Worm (Caenorhabditis elegans) whole organism, late embryonic: Measurements from ENCODE around the gene unc-17.
"Not testable (repeated sequence)": the region's sequence is repeated elsewhere in the genome, so short reads cannot be mapped to it uniquely, and the experiment has no call there.

Experiments used
- C38D4.7 ChIP-seq: fragments of 200-800 bp; sonication (Bioruptor generic); optimal IDR thresholded peaks from 2 replicates; lab custom pipeline; 2018; ENCODE audit warnings: mild to moderate bottlenecking, missing genetic modification characterization, moderate library complexity, missing compliant biosample characterization
- F13H6.1 ChIP-seq: sonication (generic microtip); optimal IDR thresholded peaks from 2 replicates; lab custom pipeline; 2016; ENCODE audit warnings: missing genetic modification characterization, missing compliant biosample characterization
- K02D7.2 ChIP-seq: sonication (generic microtip); optimal IDR thresholded peaks from 2 replicates; lab custom pipeline; 2017; ENCODE audit warnings: mild to moderate bottlenecking, missing genetic modification characterization, missing compliant biosample characterization
- Y22D7AL.16 ChIP-seq: sonication (generic microtip); optimal IDR thresholded peaks from 2 replicates; lab custom pipeline; 2016; ENCODE audit warnings: missing genetic modification characterization, missing compliant biosample characterization
- ama-1 ChIP-seq: fragments of 150-350 bp; optimal IDR thresholded peaks from 2 replicates; lab custom pipeline; 2014
- ceh-18 ChIP-seq: sonication (generic microtip); optimal IDR thresholded peaks from 2 replicates; lab custom pipeline; 2016; ENCODE audit warnings: missing genetic modification characterization, missing compliant biosample characterization
- ceh-19 ChIP-seq: fragments of 200-800 bp; sonication (Bioruptor generic); optimal IDR thresholded peaks from 2 replicates; lab custom pipeline; 2018; ENCODE audit warnings: mild to moderate bottlenecking, missing genetic modification characterization, missing compliant biosample characterization
- ceh-34 ChIP-seq: sonication (generic microtip); optimal IDR thresholded peaks from 2 replicates; lab custom pipeline; 2016; ENCODE audit warnings: mild to moderate bottlenecking, missing genetic modification characterization, missing compliant biosample characterization
- ceh-48 ChIP-seq: sonication (generic microtip); optimal IDR thresholded peaks from 2 replicates; lab custom pipeline; 2016; ENCODE audit warnings: missing genetic modification characterization, inconsistent platforms, missing compliant biosample characterization
- che-1 ChIP-seq: sonication (generic microtip); optimal IDR thresholded peaks from 2 replicates; lab custom pipeline; 2016; ENCODE audit warnings: mild to moderate bottlenecking, missing genetic modification characterization, missing compliant biosample characterization
- elt-2 ChIP-seq: sonication (generic microtip); optimal IDR thresholded peaks from 2 replicates; lab custom pipeline; 2016; ENCODE audit warnings: missing genetic modification reagents, missing genetic modification characterization, missing compliant biosample characterization
- elt-4 ChIP-seq: sonication (generic microtip); optimal IDR thresholded peaks from 2 replicates; lab custom pipeline; 2016; ENCODE audit warnings: missing genetic modification characterization, missing compliant biosample characterization
- ets-4 ChIP-seq: sonication (generic microtip); optimal IDR thresholded peaks from 2 replicates; lab custom pipeline; 2016; ENCODE audit warnings: missing genetic modification characterization, missing compliant biosample characterization
- fkh-10 ChIP-seq: fragments of 150-350 bp; optimal IDR thresholded peaks from 2 replicates; lab custom pipeline; 2014; ENCODE audit warnings: missing biosample characterization, missing genetic modification reagents, missing genetic modification characterization
- hlh-30 ChIP-seq: sonication (generic microtip); optimal IDR thresholded peaks from 2 replicates; lab custom pipeline; 2017; ENCODE audit warnings: antibody characterized with exemption, missing genetic modification characterization, missing compliant biosample characterization; ENCODE audit not compliant: insufficient read depth
- hlh-6 ChIP-seq: sonication (generic microtip); optimal IDR thresholded peaks from 2 replicates; lab custom pipeline; 2016; ENCODE audit warnings: missing genotype, missing genetic modification characterization, missing compliant biosample characterization
- hlh-8 ChIP-seq: sonication (generic microtip); optimal IDR thresholded peaks from 2 replicates; lab custom pipeline; 2016; ENCODE audit warnings: missing genotype, missing genetic modification characterization, missing compliant biosample characterization
- mec-3 ChIP-seq: sonication (generic microtip); optimal IDR thresholded peaks from 2 replicates; lab custom pipeline; 2016; ENCODE audit warnings: borderline replicate concordance, missing genetic modification characterization, missing compliant biosample characterization
- nfya-1 ChIP-seq: sonication (generic microtip); optimal IDR thresholded peaks from 2 replicates; lab custom pipeline; 2017; ENCODE audit warnings: missing genetic modification characterization, mild to moderate bottlenecking, missing compliant biosample characterization, antibody characterized with exemption, moderate library complexity
- nhr-232 ChIP-seq: sonication (generic microtip); optimal IDR thresholded peaks from 2 replicates; lab custom pipeline; 2016; ENCODE audit warnings: missing genetic modification characterization, missing compliant biosample characterization
- odd-2 ChIP-seq: sonication (generic microtip); optimal IDR thresholded peaks from 2 replicates; lab custom pipeline; 2017; ENCODE audit warnings: antibody characterized with exemption, mild to moderate bottlenecking, missing genetic modification characterization, missing compliant biosample characterization
- pag-3 ChIP-seq: sonication (generic microtip); optimal IDR thresholded peaks from 2 replicates; lab custom pipeline; 2016; ENCODE audit warnings: missing compliant biosample characterization, missing genetic modification characterization, borderline replicate concordance
- pqm-1 ChIP-seq: sonication (generic microtip); optimal IDR thresholded peaks from 2 replicates; lab custom pipeline; 2016; ENCODE audit warnings: missing genetic modification characterization, missing compliant biosample characterization
- ref-2 ChIP-seq: sonication (generic microtip); optimal IDR thresholded peaks from 2 replicates; lab custom pipeline; 2016; ENCODE audit warnings: missing genetic modification characterization, missing compliant biosample characterization
- sox-2 ChIP-seq: fragments of 200-800 bp; sonication (Bioruptor generic); IDR thresholded peaks from 2 replicates; pipeline ENCODE4 v1.3.6; 2022; ENCODE audit warnings: missing genetic modification reagents, missing genetic modification characterization, missing compliant biosample characterization
- sox-4 ChIP-seq: sonication (generic microtip); optimal IDR thresholded peaks from 2 replicates; lab custom pipeline; 2017; ENCODE audit warnings: mild to moderate bottlenecking, missing genetic modification characterization, inconsistent platforms, missing compliant biosample characterization
- syd-9 ChIP-seq: sonication (generic microtip); optimal IDR thresholded peaks from 2 replicates; lab custom pipeline; 2016; ENCODE audit warnings: mild to moderate bottlenecking, missing genetic modification characterization, moderate library complexity, missing compliant biosample characterization
- tbx-2 ChIP-seq: sonication (generic microtip); optimal IDR thresholded peaks from 2 replicates; lab custom pipeline; 2016; ENCODE audit warnings: missing genetic modification characterization, missing compliant biosample characterization
- ttx-3 ChIP-seq: sonication (generic microtip); optimal IDR thresholded peaks from 2 replicates; lab custom pipeline; 2016; ENCODE audit warnings: missing genetic modification reagents, missing genetic modification characterization, missing compliant biosample characterization
- unc-55 ChIP-seq: sonication (generic microtip); optimal IDR thresholded peaks from 2 replicates; lab custom pipeline; 2017; ENCODE audit warnings: missing biosample characterization, missing genetic modification reagents, missing genetic modification characterization
- unc-86 ChIP-seq: sonication (generic microtip); optimal IDR thresholded peaks from 2 replicates; lab custom pipeline; 2016; ENCODE audit warnings: missing genetic modification characterization, missing compliant biosample characterization
- zip-5 ChIP-seq: sonication (generic microtip); optimal IDR thresholded peaks from 2 replicates; lab custom pipeline; 2016; ENCODE audit warnings: missing genetic modification characterization, missing compliant biosample characterization
- ztf-16 ChIP-seq: sonication (generic microtip); optimal IDR thresholded peaks from 2 replicates; lab custom pipeline; 2017; ENCODE audit warnings: missing genetic modification characterization, missing compliant biosample characterization

The unc-17 gene

ce11 chrIV:3598452-3598851, 26.0 kb downstream of the unc-17 start, which contains the start of gene Y37E11B.5:
TSS of gene Y37E11B.5 (minus strand) at chrIV:3598552.
- TF ChIP-seq syd-9 (tag; lab: Kevin White, UChicago): no peak

- TF ChIP-seq tbx-2 (tag; lab: Kevin White, UChicago) (no peak), sox-2 (GFP tag; lab: Robert Waterston, UW) (no peak)
- TF ChIP-seq, all 69 proteins: peak for 0
These were observed 27.1 kb downstream of the unc-17 start for ce11 chrIV:3597356-3597755.

ce11 chrIV:3593513-3593912, 31.0 kb downstream of the unc-17 start, which contains the start of gene taf-2:
TSS of gene taf-2 (minus strand) at chrIV:3593613.
- TF ChIP-seq hlh-30: no peak
- TF ChIP-seq elt-4 (tag; lab: Kevin White, UChicago): no peak
- TF ChIP-seq ama-1 (lab: Kevin White, UChicago): no peak
- TF ChIP-seq mec-3 (tag; lab: Kevin White, UChicago): no peak
- TF ChIP-seq ets-4 (tag; lab: Kevin White, UChicago): no peak
- TF ChIP-seq, all 69 proteins: peak for 0

ce11 chrIV:3590821-3591220, 33.7 kb downstream of the unc-17 start:
- no peak for TF ChIP-seq pqm-1 (tag; lab: Kevin White, UChicago)
- no peak for TF ChIP-seq ceh-48 (tag; lab: Kevin White, UChicago)
- no peak for TF ChIP-seq ama-1 (lab: Kevin White, UChicago)
- TF ChIP-seq unc-86: no peak
- no peak for TF ChIP-seq hlh-8 (tag; lab: Kevin White, UChicago)
- no peak for TF ChIP-seq ref-2 (tag; lab: Kevin White, UChicago)
- no peak for TF ChIP-seq ets-4 (tag; lab: Kevin White, UChicago)
- TF ChIP-seq hlh-6 (tag; lab: Kevin White, UChicago): no peak
- no peak for TF ChIP-seq zip-5 (tag; lab: Kevin White, UChicago)
- TF ChIP-seq sox-4 (tag; lab: Kevin White, UChicago): no peak
- TF ChIP-seq Y22D7AL.16: no peak
- TF ChIP-seq ttx-3: no peak

ce11 chrIV:3582806-3583205, 41.7 kb downstream of the unc-17 start, which contains the start of gene blos-7:
TSS of gene blos-7 (minus strand) at chrIV:3582906.
- not testable (repeated sequence) for TF ChIP-seq nhr-232, K02D7.2, hlh-8 (tag; lab: Kevin White, UChicago)
- TF ChIP-seq, all 69 proteins: peak for 0; not testable (repeated sequence) for 69

DNA sequence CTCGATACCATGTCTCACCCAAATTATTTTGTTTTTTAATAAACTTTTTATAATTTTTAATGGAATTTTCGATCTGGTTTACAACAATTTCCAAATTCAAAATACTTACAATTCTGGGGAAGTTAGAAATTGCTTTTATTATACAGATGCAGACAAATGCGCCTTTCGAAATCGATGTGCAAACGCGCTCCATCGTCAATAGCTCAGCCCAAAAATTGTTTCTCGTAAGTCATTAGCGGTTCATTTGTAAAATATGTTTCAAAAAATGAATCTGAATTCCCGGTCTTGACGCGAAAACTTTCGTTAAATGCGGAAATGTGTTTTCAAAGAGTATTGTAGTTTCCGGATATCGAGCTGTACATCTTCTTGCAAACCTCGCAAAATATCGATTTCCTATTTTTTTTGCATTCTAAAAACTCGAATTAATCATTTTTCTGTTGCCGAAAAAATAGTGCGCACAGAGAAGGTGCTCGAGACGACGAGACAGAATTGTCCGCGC, 45.0 kb downstream of the unc-17 start, which contains the start of gene Y37E11B.1:
Gene Y37E11B.1, plus strand, starts transcription at position 145 of the 499 bp plus-strand sequence.
- TF ChIP-seq ceh-19 (no peak), pag-3 (tag; lab: Kevin White, UChicago) (no peak), ceh-18 (tag; lab: Kevin White, UChicago) (no peak), F13H6.1 (no peak), che-1 (tag; lab: Kevin White, UChicago) (no peak), unc-55 (GFP tag; lab: Kevin White, UChicago) (no peak), ceh-34 (tag; lab: Kevin White, UChicago) (no peak), Y22D7AL.16 (no peak), odd-2 (no peak), fkh-10 (no peak), C38D4.7 (GFP tag; lab: Kevin White, UChicago) (no peak), sox-2 (GFP tag; lab: Robert Waterston, UW) (no peak), elt-2 (tag; lab: Kevin White, UChicago) (no peak), K02D7.2 (tag; lab: Kevin White, UChicago) (no peak), nfya-1 (tag; lab: Kevin White, UChicago) (no peak), ztf-16 (tag; lab: Kevin White, UChicago) (no peak)
